Fruit fly (Drosophila melanogaster) whole organism, embryonic: ENCODE results near the gene ck.
A peak's percentile ranks its signal among the peaks of the same experiment; 100 is the strongest.

ENCODE experiments used
- Awh ChIP-seq: fragments of 200-800 bp; sonication (Bioruptor generic); IDR thresholded peaks from 2 replicates; pipeline ENCODE4, ENCODE4 v1.3.6; 2022; ENCODE audit warnings: missing biosample characterization, missing genetic modification characterization
- Blimp-1 ChIP-seq: fragments of 200-800 bp; sonication (Bioruptor generic); optimal IDR thresholded peaks from 3 replicates; lab custom pipeline; 2018; ENCODE audit warnings: missing biosample characterization, missing genetic modification characterization, mild to moderate bottlenecking, moderate library complexity, missing genetic modification reagents
- CG10321 ChIP-seq: fragments of 200-800 bp; sonication (Bioruptor generic); IDR thresholded peaks from 2 replicates; pipeline ENCODE4 v1.3.6; 2022; ENCODE audit warnings: missing biosample characterization, missing genetic modification characterization
- CG10431 ChIP-seq: fragments of 200-800 bp; sonication (Bioruptor generic); optimal IDR thresholded peaks from 3 replicates; lab custom pipeline; 2018; ENCODE audit warnings: missing biosample characterization, mild to moderate bottlenecking, missing genetic modification characterization
- CG10565 ChIP-seq: fragments of 200-800 bp; sonication (Bioruptor generic); optimal IDR thresholded peaks from 3 replicates; lab custom pipeline; 2016; ENCODE audit warnings: missing biosample characterization, mild to moderate bottlenecking, missing genetic modification characterization
- CG13296 ChIP-seq: fragments of 200-800 bp; sonication (Bioruptor generic); optimal IDR thresholded peaks from 3 replicates; lab custom pipeline; 2018; ENCODE audit warnings: missing biosample characterization, mild to moderate bottlenecking, missing genetic modification characterization
- CG14050 ChIP-seq: fragments of 200-800 bp; sonication (Bioruptor generic); IDR thresholded peaks from 3 replicates; pipeline ENCODE4 v1.3.6; 2022; ENCODE audit warnings: missing biosample characterization, missing genetic modification characterization
- CG15011 ChIP-seq: fragments of 200-800 bp; sonication (Bioruptor generic); optimal IDR thresholded peaks from 3 replicates; lab custom pipeline; 2018; ENCODE audit warnings: missing biosample characterization, mild to moderate bottlenecking, missing genetic modification characterization
- CG15696 ChIP-seq: fragments of 200-800 bp; sonication (Bioruptor generic); optimal IDR thresholded peaks from 2 replicates; lab custom pipeline; 2019; ENCODE audit warnings: missing biosample characterization, mild to moderate bottlenecking, missing genetic modification characterization, moderate library complexity
- CG16779 ChIP-seq: fragments of 200-800 bp; sonication (Bioruptor generic); IDR thresholded peaks from 2 replicates; pipeline ENCODE4 v1.3.6; 2022; ENCODE audit warnings: missing biosample characterization, missing genetic modification characterization
- CG17829 ChIP-seq: fragments of 200-800 bp; optimal IDR thresholded peaks from 2 replicates; lab custom pipeline; 2019; ENCODE audit warnings: missing biosample characterization, mild to moderate bottlenecking, missing genetic modification characterization, moderate library complexity
- CG18011 ChIP-seq: fragments of 200-800 bp; sonication (Bioruptor generic); optimal IDR thresholded peaks from 2 replicates; lab custom pipeline; 2017; ENCODE audit warnings: missing biosample characterization, missing genetic modification characterization, mild to moderate bottlenecking, moderate library complexity, missing genotype
- CG34376 ChIP-seq: fragments of 200-800 bp; sonication (Bioruptor generic); optimal IDR thresholded peaks from 2 replicates; lab custom pipeline; 2018; ENCODE audit warnings: missing biosample characterization, mild to moderate bottlenecking, missing genetic modification characterization
- CG3847 ChIP-seq: fragments of 200-800 bp; sonication (Bioruptor generic); IDR thresholded peaks from 2 replicates; pipeline ENCODE4 v1.3.6; 2022; ENCODE audit warnings: missing biosample characterization, missing genetic modification characterization
- CG7839 ChIP-seq: fragments of 200-800 bp; sonication (Bioruptor generic); optimal IDR thresholded peaks from 3 replicates; lab custom pipeline; 2018; ENCODE audit warnings: missing biosample characterization, mild to moderate bottlenecking, missing genetic modification characterization, moderate library complexity
- CkIIα-i1 ChIP-seq: fragments of 200-800 bp; sonication (Bioruptor generic); IDR thresholded peaks from 2 replicates; pipeline ENCODE4 v1.3.6; 2022; ENCODE audit warnings: missing biosample characterization, missing genetic modification characterization
- Dek ChIP-seq: fragments of 200-800 bp; sonication (Bioruptor generic); optimal IDR thresholded peaks from 3 replicates; lab custom pipeline; 2019; ENCODE audit warnings: missing biosample characterization, mild to moderate bottlenecking, missing genetic modification characterization, moderate library complexity
- Drgx ChIP-seq: fragments of 200-800 bp; sonication (Bioruptor generic); IDR thresholded peaks from 2 replicates; pipeline ENCODE4 v1.3.6; 2022; ENCODE audit warnings: missing biosample characterization, missing genetic modification characterization
- Elba2 ChIP-seq: fragments of 200-800 bp; sonication (Bioruptor generic); optimal IDR thresholded peaks from 3 replicates; lab custom pipeline; 2016; ENCODE audit warnings: missing biosample characterization, missing genetic modification characterization
- GATAe ChIP-seq: fragments of 200-800 bp; sonication (Bioruptor generic); conservative IDR thresholded peaks from 2 replicates; pipeline ENCODE4 v1.3.6; 2022; ENCODE audit warnings: missing biosample characterization, missing genetic modification characterization
- Gug ChIP-seq: fragments of 200-800 bp; sonication (Bioruptor generic); IDR thresholded peaks from 4 replicates; pipeline ENCODE4 v1.3.6; 2022; ENCODE audit warnings: missing biosample characterization, missing genetic modification characterization
- H2.0 ChIP-seq: fragments of 200-800 bp; sonication (Bioruptor generic); IDR thresholded peaks from 2 replicates; pipeline ENCODE4 v1.3.6; 2022; ENCODE audit warnings: missing biosample characterization, missing genetic modification characterization
- Hmx ChIP-seq: fragments of 200-800 bp; sonication (Bioruptor generic); optimal IDR thresholded peaks from 2 replicates; lab custom pipeline; 2016; ENCODE audit warnings: missing biosample characterization, missing genetic modification characterization
- NC2α ChIP-seq: fragments of 200-800 bp; sonication (Bioruptor generic); optimal IDR thresholded peaks from 2 replicates; lab custom pipeline; 2016; ENCODE audit warnings: missing biosample characterization, missing genetic modification characterization
- Oli ChIP-seq: fragments of 200-800 bp; sonication (Bioruptor generic); optimal IDR thresholded peaks from 2 replicates; lab custom pipeline; 2018; ENCODE audit warnings: missing biosample characterization, mild to moderate bottlenecking, missing genetic modification characterization, moderate library complexity
- Sox102F ChIP-seq: fragments of 200-800 bp; sonication (Bioruptor generic); optimal IDR thresholded peaks from 2 replicates; lab custom pipeline; 2018; ENCODE audit warnings: missing biosample characterization, mild to moderate bottlenecking, missing genetic modification characterization, moderate library complexity
- Tbp ChIP-seq: fragments of >200 bp; optimal IDR thresholded peaks from 2 replicates; lab custom pipeline; 2018; ENCODE audit warnings: missing biosample characterization, missing genetic modification characterization
- Xrp1 ChIP-seq: fragments of 200-800 bp; sonication (Bioruptor generic); IDR thresholded peaks from 2 replicates; pipeline ENCODE4 v1.3.6; 2022; ENCODE audit warnings: missing biosample characterization, missing genetic modification characterization
- amos ChIP-seq: fragments of 200-800 bp; sonication (Bioruptor generic); IDR thresholded peaks from 2 replicates; pipeline ENCODE4 v1.3.6; 2022; ENCODE audit warnings: missing biosample characterization, missing genetic modification characterization; ENCODE audit not compliant: partially characterized antibody
- chif ChIP-seq, 2 experiments: fragments of 200-800 bp; sonication (Bioruptor generic); optimal IDR thresholded peaks; 3 replicates each; lab custom pipeline; 2016; ENCODE audit warnings: missing biosample characterization in 2 of 2, missing genetic modification characterization in 2 of 2
- crol ChIP-seq: fragments of 200-800 bp; sonication (Bioruptor generic); IDR thresholded peaks from 2 replicates; pipeline ENCODE4 v1.3.6; 2022; ENCODE audit warnings: missing biosample characterization, missing genetic modification characterization
- dm ChIP-seq: fragments of 200-800 bp; sonication (Bioruptor generic); optimal IDR thresholded peaks from 3 replicates; lab custom pipeline; 2016; ENCODE audit warnings: missing biosample characterization, missing genetic modification characterization
- exex ChIP-seq: fragments of 200-800 bp; sonication (Bioruptor generic); optimal IDR thresholded peaks from 4 replicates; lab custom pipeline; 2018; ENCODE audit warnings: missing biosample characterization, mild to moderate bottlenecking, missing genetic modification characterization, moderate library complexity
- fd102C ChIP-seq: fragments of 200-800 bp; sonication (Bioruptor generic); optimal IDR thresholded peaks from 2 replicates; lab custom pipeline; 2018; ENCODE audit warnings: missing biosample characterization, mild to moderate bottlenecking, missing genetic modification characterization, moderate library complexity
- fd3F ChIP-seq: fragments of 200-800 bp; sonication (Bioruptor generic); optimal IDR thresholded peaks from 2 replicates; lab custom pipeline; 2018; ENCODE audit warnings: missing biosample characterization, mild to moderate bottlenecking, missing genetic modification characterization, moderate library complexity
- fru ChIP-seq: fragments of >200 bp; optimal IDR thresholded peaks from 2 replicates; lab custom pipeline; 2017
- gsb ChIP-seq: fragments of 200-800 bp; sonication (Bioruptor generic); IDR thresholded peaks from 2 replicates; pipeline ENCODE4 v1.3.6; 2022; ENCODE audit warnings: missing biosample characterization, missing genetic modification characterization
- h ChIP-seq: fragments of >200 bp; optimal IDR thresholded peaks from 2 replicates; lab custom pipeline; 2017
- inv ChIP-seq: fragments of 200-800 bp; sonication (Bioruptor generic); IDR thresholded peaks from 2 replicates; pipeline ENCODE4 v1.3.6; 2022; ENCODE audit warnings: missing biosample characterization, missing genetic modification characterization; ENCODE audit not compliant: partially characterized antibody
- kah ChIP-seq: fragments of 200-800 bp; sonication (Bioruptor generic); optimal IDR thresholded peaks from 2 replicates; lab custom pipeline; 2018; ENCODE audit warnings: missing biosample characterization, mild to moderate bottlenecking, missing genetic modification characterization
- maf-S ChIP-seq: fragments of 200-800 bp; sonication (Bioruptor generic); optimal IDR thresholded peaks from 2 replicates; lab custom pipeline; 2016; ENCODE audit warnings: missing biosample characterization, missing genetic modification characterization
- nerfin-1 ChIP-seq: fragments of 200-800 bp; sonication (Bioruptor generic); optimal IDR thresholded peaks from 3 replicates; lab custom pipeline; 2019; ENCODE audit warnings: missing biosample characterization, mild to moderate bottlenecking, missing genetic modification characterization, moderate library complexity
- nmo ChIP-seq: fragments of 200-800 bp; sonication (Bioruptor generic); optimal IDR thresholded peaks from 2 replicates; lab custom pipeline; 2018; ENCODE audit warnings: missing biosample characterization, mild to moderate bottlenecking, missing genetic modification characterization, moderate library complexity
- peb ChIP-seq: fragments of 200-800 bp; sonication (Bioruptor generic); IDR thresholded peaks from 2 replicates; pipeline ENCODE4 v1.3.6; 2022; ENCODE audit warnings: missing biosample characterization, missing genetic modification characterization
- phol ChIP-seq: fragments of 200-800 bp; sonication (Bioruptor generic); optimal IDR thresholded peaks from 3 replicates; lab custom pipeline; 2018; ENCODE audit warnings: missing biosample characterization, mild to moderate bottlenecking, missing genetic modification characterization, moderate library complexity
- shn ChIP-seq: fragments of 200-800 bp; sonication (Bioruptor generic); optimal IDR thresholded peaks from 3 replicates; lab custom pipeline; 2016; ENCODE audit warnings: missing biosample characterization, missing genetic modification characterization
- sna ChIP-seq: fragments of 200-800 bp; sonication (Bioruptor generic); IDR thresholded peaks from 2 replicates; pipeline ENCODE4 v1.3.6; 2022; ENCODE audit warnings: missing biosample characterization, missing genetic modification characterization; ENCODE audit not compliant: partially characterized antibody
- trh ChIP-seq: fragments of 200-800 bp; sonication (Bioruptor generic); optimal IDR thresholded peaks from 2 replicates; lab custom pipeline; 2016; ENCODE audit warnings: missing biosample characterization, missing genetic modification characterization
- wor ChIP-seq: fragments of 200-800 bp; sonication (Bioruptor generic); IDR thresholded peaks from 2 replicates; pipeline ENCODE4 v1.3.6; 2022; ENCODE audit warnings: missing biosample characterization, missing genetic modification characterization
- zf30C ChIP-seq: fragments of 200-800 bp; sonication (Bioruptor generic); optimal IDR thresholded peaks from 3 replicates; lab custom pipeline; 2018; ENCODE audit warnings: missing biosample characterization, mild to moderate bottlenecking, missing genetic modification characterization

The ck gene

DNA sequence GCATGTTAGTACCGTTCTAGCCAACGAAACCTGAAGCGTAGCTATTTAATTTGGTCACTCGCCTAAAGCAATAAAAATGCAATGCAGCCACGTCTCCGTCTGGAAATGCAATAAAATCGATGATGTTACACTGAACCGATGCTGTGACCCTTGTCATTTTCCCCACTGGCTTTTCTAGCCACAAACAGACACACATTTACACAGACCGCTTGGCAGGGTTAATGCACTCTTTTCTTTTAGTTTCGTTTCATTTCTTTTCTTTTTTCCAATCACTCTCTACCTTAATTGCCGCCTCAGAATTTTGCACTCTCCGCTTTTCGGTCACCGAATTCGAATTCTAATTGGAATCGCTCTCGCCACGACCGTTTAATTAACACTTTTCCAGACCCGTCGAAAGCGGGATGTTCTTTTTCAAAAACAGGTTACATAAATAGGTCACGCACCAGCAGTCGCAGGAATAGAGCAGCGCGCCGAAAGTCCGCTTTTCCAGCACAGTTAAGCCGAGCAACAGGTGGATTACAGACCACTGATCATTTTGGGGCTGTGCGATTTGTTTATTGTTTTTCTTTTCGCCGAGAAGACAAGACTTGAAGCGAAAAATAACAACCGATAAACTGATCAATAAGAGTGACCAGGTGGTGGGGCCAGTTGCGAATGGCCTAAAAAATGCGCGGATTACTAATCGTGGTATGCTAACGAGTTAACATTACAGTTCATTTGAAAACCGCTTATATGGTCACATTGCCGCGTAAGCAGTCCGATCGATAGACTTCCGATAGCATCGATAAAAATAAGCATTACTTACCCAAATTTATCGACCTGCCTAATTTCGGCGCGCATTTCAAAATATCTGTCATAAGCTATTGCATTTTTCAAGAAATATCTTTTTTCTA, at the start of gene ck (continued):
- TF ChIP-seq fd102C (GFP tag; lab: Kevin White, UChicago), result no peak
- no peak for TF ChIP-seq h (lab: Kevin White, UChicago)
- TF ChIP-seq trh (GFP tag; lab: Kevin White, UChicago), result no peak
- no peak for TF ChIP-seq CkIIα-i1 (GFP tag; lab: Robert Waterston, UW)
- no peak for TF ChIP-seq Drgx (GFP tag; lab: Robert Waterston, UW)
- no peak for TF ChIP-seq crol (GFP tag; lab: Robert Waterston, UW)
- no peak for TF ChIP-seq shn (GFP tag; lab: Kevin White, UChicago)
- TF ChIP-seq amos, result peak; percentile 74
- TF ChIP-seq CG13296, result no peak
- no peak for TF ChIP-seq wor (GFP tag; lab: Robert Waterston, UW)
- no peak for TF ChIP-seq dm (GFP tag; lab: Kevin White, UChicago)
- no peak for TF ChIP-seq Tbp
- TF ChIP-seq CG10565 (GFP tag; lab: Kevin White, UChicago), result no peak
- TF ChIP-seq sna (GFP tag; lab: Robert Waterston, UW), result peak; percentile 65
- no peak for TF ChIP-seq CG10431 (GFP tag; lab: Kevin White, UChicago)
- TF ChIP-seq GATAe (GFP tag; lab: Robert Waterston, UW), result no peak
- TF ChIP-seq phol (tag; lab: Kevin White, UChicago), result peak; percentile 10
- TF ChIP-seq fd3F (GFP tag; lab: Kevin White, UChicago), result no peak
- no peak for TF ChIP-seq chif (GFP tag; optimal IDR thresholded peaks at IDR 0.05; lab: Kevin White, UChicago)
- TF ChIP-seq CG14050 (GFP tag; lab: Robert Waterston, UW), result no peak
- peak; percentile 2 for TF ChIP-seq CG34376 (GFP tag; lab: Kevin White, UChicago)
- no peak for TF ChIP-seq Oli (tag; lab: Kevin White, UChicago)
- peak; percentile 2 for TF ChIP-seq exex (tag; lab: Kevin White, UChicago)
- no peak for TF ChIP-seq Gug (GFP tag; lab: Robert Waterston, UW)
- no peak for TF ChIP-seq gsb
- no peak for TF ChIP-seq H2.0 (GFP tag; lab: Robert Waterston, UW)
- peak; percentile 46; the same call in 1 of the 2 replicates for TF ChIP-seq CG3847 (GFP tag; lab: Robert Waterston, UW)
- no peak for TF ChIP-seq nerfin-1 (tag; lab: Kevin White, UChicago)
- no peak for TF ChIP-seq Xrp1 (GFP tag; lab: Robert Waterston, UW)
- TF ChIP-seq CG17829 (tag; lab: Kevin White, UChicago), result peak; percentile 39
- TF ChIP-seq nmo (GFP tag; lab: Kevin White, UChicago), result peak; percentile 0
- no peak for TF ChIP-seq peb (GFP tag; lab: Robert Waterston, UW)
- peak; percentile 89 for TF ChIP-seq Elba2 (GFP tag; lab: Kevin White, UChicago)
- no peak for TF ChIP-seq CG7839 (tag; lab: Kevin White, UChicago)
- TF ChIP-seq CG16779 (GFP tag; lab: Robert Waterston, UW), result no peak
- no peak for TF ChIP-seq zf30C
- no peak for TF ChIP-seq Dek
- no peak for TF ChIP-seq CG18011 (GFP tag; lab: Kevin White, UChicago)
- TF ChIP-seq CG10321 (GFP tag; lab: Robert Waterston, UW), result no peak
- no peak for TF ChIP-seq Hmx
- no peak for TF ChIP-seq NC2α
- peak; percentile 59; the same call in 1 of the 2 replicates for TF ChIP-seq inv
- no peak for TF ChIP-seq CG15011
- TF ChIP-seq kah, result peak; percentile 70
- TF ChIP-seq fru, result no peak
- no peak for TF ChIP-seq Sox102F (GFP tag; lab: Kevin White, UChicago)
- TF ChIP-seq Blimp-1 (GFP tag; lab: Kevin White, UChicago), result no peak
- no peak for TF ChIP-seq Awh
- TF ChIP-seq CG15696 (tag; lab: Kevin White, UChicago), result no peak
- TF ChIP-seq maf-S (GFP tag; lab: Kevin White, UChicago), result no peak
